Fruit fly (Drosophila melanogaster): ENCODE measurements around the gene CG7384.

Gene CG7384

DNA sequence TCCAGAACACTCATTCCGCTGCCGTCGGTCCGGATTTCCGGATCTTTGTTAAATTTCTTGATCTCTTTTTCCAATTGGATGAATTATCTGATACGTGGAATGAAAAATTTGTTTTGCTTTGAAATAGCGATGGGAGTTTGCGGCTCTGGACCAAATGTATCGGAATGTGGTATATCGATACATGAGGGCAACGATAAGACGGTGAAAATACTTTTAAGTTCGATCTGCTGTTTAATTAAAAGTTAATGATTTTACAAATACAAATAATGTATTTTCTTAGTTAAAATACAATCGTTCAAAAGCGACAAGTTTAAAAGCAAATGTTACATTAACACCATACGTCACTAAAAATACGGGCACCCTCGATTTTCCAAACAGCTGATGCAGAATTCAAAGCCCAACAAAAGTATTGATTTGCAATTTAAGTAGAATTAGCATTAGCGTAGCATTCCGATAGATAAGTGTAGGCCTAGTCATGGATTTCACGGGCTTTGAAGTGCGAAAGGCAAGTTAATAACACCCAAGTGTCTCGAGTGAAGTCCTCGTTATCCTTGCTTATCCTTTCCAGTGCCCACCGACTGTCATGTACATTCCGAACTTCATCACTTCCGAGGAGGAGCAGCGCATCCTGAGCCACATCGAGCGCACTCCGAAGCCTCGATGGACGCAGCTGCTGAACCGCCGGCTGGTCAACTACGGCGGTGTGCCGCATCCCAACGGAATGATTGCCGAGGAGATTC is 21.6 kb downstream of the CG7384 start, which contains the start of the genes Cog4 and CG6144 (continued):
- no peak for TF ChIP-seq sc (optimal IDR thresholded peaks at IDR 0.05)
- TF ChIP-seq sc (GFP tag; optimal IDR thresholded peaks at IDR 0.05) = no peak
- TF ChIP-seq Rx (GFP tag; IDR thresholded peaks at IDR 0.05) = no peak
- no peak for TF ChIP-seq CG4360 (GFP tag; IDR thresholded peaks at IDR 0.05)
- peak; percentile 37 for TF ChIP-seq Xbp1 (GFP tag; optimal IDR thresholded peaks at IDR 0.05)
- no peak for TF ChIP-seq CG4820 (GFP tag; optimal IDR thresholded peaks at IDR 0.05)
- TF ChIP-seq CG7928 (GFP tag; optimal IDR thresholded peaks at IDR 0.05) = no peak
- TF ChIP-seq zen2 (GFP tag; IDR thresholded peaks at IDR 0.05; ENCODE audit: partially characterized antibody) = peak; percentile 80; the same call in 2 of the 3 replicates
- no peak for TF ChIP-seq bowl (GFP tag; IDR thresholded peaks at IDR 0.05)
- TF ChIP-seq Dref (GFP tag; IDR thresholded peaks at IDR 0.05) = peak; percentile 80
- no peak for TF ChIP-seq Awh (GFP tag; IDR thresholded peaks at IDR 0.05)
- TF ChIP-seq fd96Cb (tag; optimal IDR thresholded peaks at IDR 0.05) = no peak
- peak; percentile 18 for TF ChIP-seq bab2 (GFP tag; optimal IDR thresholded peaks at IDR 0.05)
- TF ChIP-seq Sin3A (optimal IDR thresholded peaks at IDR 0.05) = peak; percentile 64
- peak; percentile 65 for TF ChIP-seq CG30020 (tag; optimal IDR thresholded peaks at IDR 0.05)
- no peak for TF ChIP-seq odd (GFP tag; optimal IDR thresholded peaks at IDR 0.05)
- TF ChIP-seq CG7745 (tag; optimal IDR thresholded peaks at IDR 0.05) = no peak
- TF ChIP-seq repo (GFP tag; optimal IDR thresholded peaks at IDR 0.05) = no peak
- TF ChIP-seq CG12942 (GFP tag; optimal IDR thresholded peaks at IDR 0.05) = no peak
- TF ChIP-seq D19A (tag; optimal IDR thresholded peaks at IDR 0.05) = no peak
- no peak for TF ChIP-seq E2f1 (GFP tag; IDR thresholded peaks at IDR 0.05)
- no peak for TF ChIP-seq Gug (GFP tag; IDR thresholded peaks at IDR 0.05)
- TF ChIP-seq ap (GFP tag; IDR thresholded peaks at IDR 0.05) = 0 out of 2 replicates have a peak, but pooled peaks have one; percentile 5
- no peak for TF ChIP-seq chif (GFP tag; optimal IDR thresholded peaks at IDR 0.05)
- no peak for TF ChIP-seq pfk (GFP tag; optimal IDR thresholded peaks at IDR 0.05)
- TF ChIP-seq Vsx1 (GFP tag; optimal IDR thresholded peaks at IDR 0.05) = no peak
- TF ChIP-seq Trl (optimal IDR thresholded peaks at IDR 0.05) = no peak
- TF ChIP-seq Trl (GFP tag; optimal IDR thresholded peaks at IDR 0.05) = peak; percentile 62
- TF ChIP-seq Doc2 (GFP tag; IDR thresholded peaks at IDR 0.05) = no peak
- TF ChIP-seq CG8290 (GFP tag; optimal IDR thresholded peaks at IDR 0.05) = no peak
- TF ChIP-seq CG8290 (tag; optimal IDR thresholded peaks at IDR 0.05) = no peak
- no peak for TF ChIP-seq ATbp (GFP tag; optimal IDR thresholded peaks at IDR 0.05)
- no peak for TF ChIP-seq bigmax (GFP tag; optimal IDR thresholded peaks at IDR 0.05)
- no peak for TF ChIP-seq CG31441 (GFP tag; IDR thresholded peaks at IDR 0.05)
- TF ChIP-seq klu (GFP tag; IDR thresholded peaks at IDR 0.05) = no peak
- no peak for TF ChIP-seq CG6813 (GFP tag; optimal IDR thresholded peaks at IDR 0.05)
- no peak for TF ChIP-seq Bteb2 (GFP tag; optimal IDR thresholded peaks at IDR 0.05)
- no peak for TF ChIP-seq p53 (GFP tag; optimal IDR thresholded peaks at IDR 0.05)
- no peak for TF ChIP-seq sug (tag; optimal IDR thresholded peaks at IDR 0.05)
- no peak for TF ChIP-seq Poxn (GFP tag; IDR thresholded peaks at IDR 0.05)
- no peak for TF ChIP-seq CG10654 (GFP tag; optimal IDR thresholded peaks at IDR 0.05)
- TF ChIP-seq yki (optimal IDR thresholded peaks at IDR 0.05) = no peak
- TF ChIP-seq tx (GFP tag; optimal IDR thresholded peaks at IDR 0.05) = no peak
- no peak for TF ChIP-seq CG1603 (tag; optimal IDR thresholded peaks at IDR 0.05)
- no peak for TF ChIP-seq sens-2 (GFP tag; IDR thresholded peaks at IDR 0.05)
- no peak for TF ChIP-seq CG14965 (GFP tag; optimal IDR thresholded peaks at IDR 0.05; ENCODE audit: borderline replicate concordance)
- TF ChIP-seq rib (GFP tag; IDR thresholded peaks at IDR 0.05) = no peak
- TF ChIP-seq CG6791 (GFP tag; IDR thresholded peaks at IDR 0.05; ENCODE audit: partially characterized antibody) = peak; percentile 77
- TF ChIP-seq usp (GFP tag; optimal IDR thresholded peaks at IDR 0.05) = no peak
- TF ChIP-seq CG13424 (tag; optimal IDR thresholded peaks at IDR 0.05) = peak; percentile 30
- no peak for TF ChIP-seq CG31365 (tag; optimal IDR thresholded peaks at IDR 0.05)
- no peak for TF ChIP-seq ab (GFP tag; optimal IDR thresholded peaks at IDR 0.05)
- TF ChIP-seq Hsf (GFP tag; optimal IDR thresholded peaks at IDR 0.05) = peak; percentile 29
